Fruit fly (Drosophila melanogaster): ENCODE measurements around the gene bys.

DNA sequence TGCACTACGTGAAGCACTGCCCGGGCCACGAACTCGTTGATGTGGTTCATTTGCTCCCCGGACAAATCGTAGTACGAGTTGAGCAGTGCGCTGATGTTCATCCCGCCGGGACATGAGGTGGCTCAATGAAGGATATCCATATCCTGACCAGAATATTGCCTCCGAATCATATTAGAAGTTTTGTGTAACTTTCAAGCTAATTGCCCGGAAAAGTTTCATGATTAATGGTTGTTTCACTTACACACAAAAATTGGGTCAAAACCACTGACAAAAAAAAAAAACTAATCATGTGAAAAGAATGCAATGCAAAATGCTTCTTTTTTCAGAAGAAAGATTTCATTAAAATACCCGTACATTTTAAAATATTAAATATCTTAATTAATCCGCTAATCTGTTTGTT is 20.1 kb upstream of the bys start, which contains the start of gene Ir7e:
- TF ChIP-seq CG8478 (optimal IDR thresholded peaks at IDR 0.05) (no peak), CTCF (optimal IDR thresholded peaks at IDR 0.05) (no peak)

Data from S2 (cell line).